Worm (Caenorhabditis elegans) whole organism, mixed stage, embryonic: ENCODE measurements around the gene ptp-3.

Source experiments
- M03D4.4 ChIP-seq: sonication (generic microtip); optimal IDR thresholded peaks from 2 replicates; lab custom pipeline; 2017; ENCODE audit warnings: mild to moderate bottlenecking, missing genetic modification characterization, missing compliant biosample characterization
- bed-3 ChIP-seq: fragments of 200-800 bp; sonication (Bioruptor generic); optimal IDR thresholded peaks from 3 replicates; lab custom pipeline; 2018; ENCODE audit warnings: mild to moderate bottlenecking, missing genetic modification characterization, moderate library complexity, missing compliant biosample characterization
- blmp-1 ChIP-seq: fragments of 150-350 bp; optimal IDR thresholded peaks from 2 replicates; lab custom pipeline; 2014; ENCODE audit warnings: missing biosample characterization, missing genetic modification characterization
- ceh-39 ChIP-seq: fragments of 150-350 bp; optimal IDR thresholded peaks from 2 replicates; lab custom pipeline; 2014; ENCODE audit warnings: missing biosample characterization, missing genetic modification characterization
- ceh-43 ChIP-seq: fragments of 200-800 bp; sonication (Bioruptor generic); optimal IDR thresholded peaks from 2 replicates; lab custom pipeline; 2018; ENCODE audit warnings: mild to moderate bottlenecking, missing genetic modification characterization, moderate library complexity, missing compliant biosample characterization
- ceh-83 ChIP-seq: fragments of 200-800 bp; sonication (Bioruptor generic); optimal IDR thresholded peaks from 2 replicates; lab custom pipeline; 2018; ENCODE audit warnings: mild to moderate bottlenecking, missing genetic modification characterization, missing compliant biosample characterization
- ces-1 ChIP-seq: fragments of 150-350 bp; optimal IDR thresholded peaks from 2 replicates; lab custom pipeline; 2014; ENCODE audit warnings: missing biosample characterization, missing genetic modification reagents, missing genetic modification characterization
- cnd-1 ChIP-seq: fragments of 200-800 bp; sonication (Bioruptor generic); optimal IDR thresholded peaks from 2 replicates; lab custom pipeline; 2018; ENCODE audit warnings: mild to moderate bottlenecking, missing genetic modification characterization, missing compliant biosample characterization
- drap-1 ChIP-seq: fragments of 200-800 bp; sonication (Bioruptor generic); optimal IDR thresholded peaks from 3 replicates; lab custom pipeline; 2018; ENCODE audit warnings: mild to moderate bottlenecking, missing genetic modification characterization, missing compliant biosample characterization
- elt-1 ChIP-seq: sonication (generic microtip); optimal IDR thresholded peaks from 2 replicates; lab custom pipeline; 2017; ENCODE audit warnings: missing genetic modification characterization, mild to moderate bottlenecking, missing compliant biosample characterization, antibody characterized with exemption, moderate library complexity, borderline replicate concordance; ENCODE audit not compliant: insufficient read depth
- elt-3 ChIP-seq: fragments of 150-350 bp; optimal IDR thresholded peaks from 2 replicates; lab custom pipeline; 2014; ENCODE audit warnings: missing biosample characterization, missing genetic modification characterization
- flh-1 ChIP-seq: fragments of 200-800 bp; sonication (Bioruptor generic); optimal IDR thresholded peaks from 2 replicates; lab custom pipeline; 2018; ENCODE audit warnings: mild to moderate bottlenecking, missing genetic modification characterization, moderate library complexity, missing compliant biosample characterization
- ham-2 ChIP-seq: fragments of 200-800 bp; sonication (Bioruptor generic); optimal IDR thresholded peaks from 2 replicates; lab custom pipeline; 2018; ENCODE audit warnings: mild to moderate bottlenecking, missing genetic modification characterization, missing compliant biosample characterization
- hlh-1 ChIP-seq: fragments of 150-350 bp; optimal IDR thresholded peaks from 2 replicates; lab custom pipeline; 2014; ENCODE audit warnings: missing biosample characterization, missing genetic modification reagents, missing genetic modification characterization
- lin-13 ChIP-seq: fragments of 150-350 bp; optimal IDR thresholded peaks from 2 replicates; lab custom pipeline; 2014; ENCODE audit warnings: missing biosample characterization, missing genetic modification characterization
- lin-32 ChIP-seq: fragments of 200-800 bp; sonication (Bioruptor generic); optimal IDR thresholded peaks from 2 replicates; lab custom pipeline; 2018; ENCODE audit warnings: mild to moderate bottlenecking, missing genetic modification characterization, missing compliant biosample characterization
- lsy-2 ChIP-seq: fragments of 150-350 bp; optimal IDR thresholded peaks from 2 replicates; lab custom pipeline; 2014; ENCODE audit warnings: missing biosample characterization, missing genetic modification characterization
- mab-5 ChIP-seq: fragments of 150-350 bp; optimal IDR thresholded peaks from 2 replicates; lab custom pipeline; 2014; ENCODE audit warnings: missing biosample characterization, missing genetic modification characterization
- mep-1 ChIP-seq: fragments of 150-350 bp; optimal IDR thresholded peaks from 2 replicates; lab custom pipeline; 2017; ENCODE audit warnings: missing biosample characterization, missing genetic modification reagents, missing genetic modification characterization, inconsistent platforms
- mls-2 ChIP-seq: sonication (generic microtip); optimal IDR thresholded peaks from 2 replicates; lab custom pipeline; 2016; ENCODE audit warnings: mild to moderate bottlenecking, missing genetic modification characterization, moderate library complexity, missing compliant biosample characterization
- nhr-12 ChIP-seq: fragments of 150-350 bp; optimal IDR thresholded peaks from 2 replicates; lab custom pipeline; 2014; ENCODE audit warnings: missing biosample characterization, missing genetic modification characterization
- nhr-2 ChIP-seq: fragments of 150-350 bp; optimal IDR thresholded peaks from 2 replicates; lab custom pipeline; 2014; ENCODE audit warnings: missing biosample characterization, missing genetic modification characterization
- nhr-237 ChIP-seq: fragments of 150-350 bp; optimal IDR thresholded peaks from 2 replicates; lab custom pipeline; 2014; ENCODE audit warnings: missing biosample characterization, missing genetic modification characterization
- nhr-28 ChIP-seq: fragments of 150-350 bp; optimal IDR thresholded peaks from 2 replicates; lab custom pipeline; 2014; ENCODE audit warnings: missing biosample characterization, missing genetic modification characterization
- nhr-76 ChIP-seq: sonication (generic microtip); optimal IDR thresholded peaks from 2 replicates; lab custom pipeline; 2017; ENCODE audit warnings: missing biosample characterization, missing genetic modification characterization
- pha-4 ChIP-seq: fragments of 150-350 bp; optimal IDR thresholded peaks from 2 replicates; lab custom pipeline; 2018; ENCODE audit warnings: missing biosample characterization, missing genetic modification reagents, missing genetic modification characterization
- sem-2 ChIP-seq: fragments of 200-800 bp; sonication (Bioruptor generic); optimal IDR thresholded peaks from 2 replicates; lab custom pipeline; 2018; ENCODE audit warnings: mild to moderate bottlenecking, missing genetic modification characterization, missing compliant biosample characterization
- snpc-4 ChIP-seq: fragments of 150-350 bp; optimal IDR thresholded peaks from 2 replicates; lab custom pipeline; 2014; ENCODE audit warnings: missing biosample characterization, missing genetic modification characterization
- sptf-1 ChIP-seq: sonication (generic microtip); optimal IDR thresholded peaks from 2 replicates; lab custom pipeline; 2017; ENCODE audit warnings: mild to moderate bottlenecking, missing genetic modification characterization, moderate library complexity, missing compliant biosample characterization
- tbx-8 ChIP-seq: fragments of 200-800 bp; sonication (Bioruptor generic); optimal IDR thresholded peaks from 2 replicates; lab custom pipeline; 2018; ENCODE audit warnings: mild to moderate bottlenecking, missing genetic modification characterization, moderate library complexity, missing compliant biosample characterization
- unc-120 ChIP-seq: sonication (generic microtip); optimal IDR thresholded peaks from 2 replicates; lab custom pipeline; 2017; ENCODE audit warnings: missing genetic modification characterization, missing compliant biosample characterization; ENCODE audit not compliant: poor library complexity, severe bottlenecking
- unc-39 ChIP-seq: fragments of 150-350 bp; optimal IDR thresholded peaks from 2 replicates; lab custom pipeline; 2014; ENCODE audit warnings: missing biosample characterization, missing genetic modification characterization
- unc-62 ChIP-seq: fragments of 150-350 bp; optimal IDR thresholded peaks from 2 replicates; lab custom pipeline; 2014; ENCODE audit warnings: missing biosample characterization, missing genetic modification reagents, missing genetic modification characterization
- zip-8 ChIP-seq: fragments of 150-350 bp; optimal IDR thresholded peaks from 2 replicates; lab custom pipeline; 2014; ENCODE audit warnings: missing biosample characterization, missing genetic modification characterization
- ztf-11 ChIP-seq: fragments of 150-350 bp; optimal IDR thresholded peaks from 2 replicates; lab custom pipeline; 2014; ENCODE audit warnings: missing biosample characterization, missing genetic modification characterization

Gene ptp-3

ce11 chrII:10986461-10987090 is 11.2 kb downstream of the ptp-3 start:
- TF ChIP-seq cnd-1 (tag; lab: Kevin White, UChicago) (peak; percentile 58), sptf-1 (peak; percentile 11), bed-3 (no peak), unc-62 (GFP tag; lab: Kevin White, UChicago) (peak; percentile 9), lin-32 (GFP tag; lab: Kevin White, UChicago) (peak; percentile 58), elt-3 (tag; lab: Kevin White, UChicago) (no peak), lsy-2 (tag; lab: Kevin White, UChicago) (no peak)

ce11 chrII:10988575-10988974 is 13.2 kb downstream of the ptp-3 start:
- TF ChIP-seq mep-1 (tag; lab: Kevin White, UChicago) = no peak
- no peak for TF ChIP-seq nhr-28 (tag; lab: Kevin White, UChicago)
- no peak for TF ChIP-seq M03D4.4
- peak; percentile 73 for TF ChIP-seq nhr-2 (tag; lab: Kevin White, UChicago)
- TF ChIP-seq nhr-76 (tag; lab: Kevin White, UChicago) = no peak
- no peak for TF ChIP-seq lin-13
- TF ChIP-seq mls-2 (tag; lab: Kevin White, UChicago) = no peak
- TF ChIP-seq pha-4 (tag; lab: Kevin White, UChicago) = peak; percentile 45
- no peak for TF ChIP-seq blmp-1
- no peak for TF ChIP-seq drap-1 (GFP tag; lab: Kevin White, UChicago)
- no peak for TF ChIP-seq bed-3
- no peak for TF ChIP-seq ham-2 (GFP tag; lab: Kevin White, UChicago)
- TF ChIP-seq sptf-1 = no peak
- TF ChIP-seq mab-5 (tag; lab: Kevin White, UChicago) = no peak
- TF ChIP-seq flh-1 (GFP tag; lab: Kevin White, UChicago) = no peak
- no peak for TF ChIP-seq unc-39 (tag; lab: Kevin White, UChicago)
- no peak for TF ChIP-seq ztf-11 (tag; lab: Kevin White, UChicago)
- no peak for TF ChIP-seq tbx-8
- peak; percentile 95 for TF ChIP-seq unc-62 (GFP tag; lab: Kevin White, UChicago)
- no peak for TF ChIP-seq ceh-43 (GFP tag; lab: Kevin White, UChicago)
- TF ChIP-seq elt-3 (tag; lab: Kevin White, UChicago) = no peak
- no peak for TF ChIP-seq zip-8 (tag; lab: Kevin White, UChicago)
- TF ChIP-seq nhr-12 (tag; lab: Kevin White, UChicago) = no peak
- no peak for TF ChIP-seq ces-1 (GFP tag; lab: Kevin White, UChicago)
- no peak for TF ChIP-seq ceh-39
- TF ChIP-seq nhr-237 (tag; lab: Kevin White, UChicago) = no peak
- TF ChIP-seq cnd-1 (tag; lab: Kevin White, UChicago) = no peak
- TF ChIP-seq hlh-1 = peak; percentile 36
- TF ChIP-seq snpc-4 (tag; lab: Kevin White, UChicago) = no peak
- TF ChIP-seq unc-120 (tag; lab: Kevin White, UChicago) = no peak
- TF ChIP-seq ceh-83 (GFP tag; lab: Kevin White, UChicago) = no peak
- no peak for TF ChIP-seq elt-1 (tag; lab: Kevin White, UChicago)
- TF ChIP-seq lin-32 (GFP tag; lab: Kevin White, UChicago) = no peak

- peak; percentile 32 for TF ChIP-seq cnd-1 (tag; lab: Kevin White, UChicago)
- TF ChIP-seq ham-2 (GFP tag; lab: Kevin White, UChicago) = peak; percentile 1
- peak; percentile 82 for TF ChIP-seq zip-8 (tag; lab: Kevin White, UChicago)
- no peak for TF ChIP-seq snpc-4 (tag; lab: Kevin White, UChicago)
- no peak for TF ChIP-seq lin-13
- TF ChIP-seq elt-1 (tag; lab: Kevin White, UChicago) = no peak
- TF ChIP-seq nhr-2 (tag; lab: Kevin White, UChicago) = peak; percentile 85
- no peak for TF ChIP-seq blmp-1
- TF ChIP-seq flh-1 (GFP tag; lab: Kevin White, UChicago) = no peak
- TF ChIP-seq hlh-1 = no peak
- TF ChIP-seq ceh-39 = peak; percentile 13
- TF ChIP-seq mls-2 (tag; lab: Kevin White, UChicago) = peak; percentile 39
- TF ChIP-seq elt-3 (tag; lab: Kevin White, UChicago) = no peak
- TF ChIP-seq unc-39 (tag; lab: Kevin White, UChicago) = no peak
- TF ChIP-seq sem-2 (GFP tag; lab: Kevin White, UChicago) = peak; percentile 6
These were observed 13.8 kb downstream of the ptp-3 start for ce11 chrII:10989180-10989579.
